Fruit fly (Drosophila melanogaster): ENCODE measurements around the gene Mtl.

- TF ChIP-seq psq (GFP tag; optimal IDR thresholded peaks at IDR 0.05) (no peak), Myc (optimal IDR thresholded peaks at IDR 0.05) (no peak), CG32264 (GFP tag; optimal IDR thresholded peaks at IDR 0.05) (no peak), h (GFP tag; optimal IDR thresholded peaks at IDR 0.05) (no peak), brk (GFP tag; optimal IDR thresholded peaks at IDR 0.05) (no peak), Jra (GFP tag; optimal IDR thresholded peaks at IDR 0.05) (no peak), sage (GFP tag; optimal IDR thresholded peaks at IDR 0.05) (no peak), Hnf4 (GFP tag; optimal IDR thresholded peaks at IDR 0.05) (no peak), CG9705 (GFP tag; optimal IDR thresholded peaks at IDR 0.05) (no peak), usp (GFP tag; optimal IDR thresholded peaks at IDR 0.05) (no peak), Mio (GFP tag; optimal IDR thresholded peaks at IDR 0.05) (no peak), pan (optimal IDR thresholded peaks at IDR 0.05) (no peak)
Measured at dm6 chr3R:27655109-27655508, 18.9 kb downstream of the Mtl start.
